Worm (Caenorhabditis elegans) whole organism, L1 larva: Measurements from ENCODE around the gene lec-5.
A peak's percentile ranks its signal among the peaks of the same experiment; 100 is the strongest.
"Not testable (repeated sequence)": the region's sequence is repeated elsewhere in the genome, so short reads cannot be mapped to it uniquely, and the experiment has no call there.

Experiments used
- C04F5.9 ChIP-seq: sonication (generic microtip); optimal IDR thresholded peaks from 2 replicates; lab custom pipeline; 2016; ENCODE audit warnings: missing genetic modification characterization, missing compliant biosample characterization
- C16A3.4 ChIP-seq: fragments of 150-350 bp; optimal IDR thresholded peaks from 2 replicates; lab custom pipeline; 2014; ENCODE audit warnings: missing biosample characterization, missing genetic modification characterization
- C34B4.2 ChIP-seq: sonication (generic microtip); optimal IDR thresholded peaks from 2 replicates; lab custom pipeline; 2017; ENCODE audit warnings: mild to moderate bottlenecking, missing genetic modification characterization, missing compliant biosample characterization
- Y116A8C.19 ChIP-seq: sonication (generic microtip); optimal IDR thresholded peaks from 2 replicates; lab custom pipeline; 2016; ENCODE audit warnings: missing compliant biosample characterization, missing genetic modification characterization, borderline replicate concordance
- alr-1 ChIP-seq: fragments of 200-800 bp; sonication (Bioruptor generic); optimal IDR thresholded peaks from 2 replicates; lab custom pipeline; 2018; ENCODE audit warnings: borderline replicate concordance, mild to moderate bottlenecking, missing genetic modification characterization, missing compliant biosample characterization
- aly-2 ChIP-seq: fragments of 150-350 bp; optimal IDR thresholded peaks from 2 replicates; lab custom pipeline; 2014; ENCODE audit warnings: missing biosample characterization, missing genetic modification characterization
- ceh-63 ChIP-seq: fragments of 200-800 bp; sonication (Bioruptor generic); optimal IDR thresholded peaks from 2 replicates; lab custom pipeline; 2018; ENCODE audit warnings: mild to moderate bottlenecking, missing genetic modification characterization, missing compliant biosample characterization
- dpl-1 ChIP-seq, 3 experiments: fragments of 150-350 bp in 2 of 3; sonication (generic microtip) in 1 of 3; optimal IDR thresholded peaks; 2 replicates each; lab custom pipeline; 2014 to 2017; ENCODE audit warnings: missing biosample characterization in 3 of 3, missing genetic modification characterization in 3 of 3, missing genetic modification reagents in 3 of 3
- dsc-1 ChIP-seq: sonication (generic microtip); optimal IDR thresholded peaks from 2 replicates; lab custom pipeline; 2016; ENCODE audit warnings: mild to moderate bottlenecking, missing genetic modification characterization, missing compliant biosample characterization
- efl-1 ChIP-seq, 4 experiments: fragments of 150-350 bp; optimal IDR thresholded peaks in 3 of 4; peaks in 1 of 4; 1 replicate in 1 of 4; 2 replicates in 3 of 4; lab custom pipeline; 2014; ENCODE audit warnings: missing biosample characterization in 2 of 4, missing genetic modification characterization in 2 of 4, missing genetic modification reagents in 2 of 4
- efl-3 ChIP-seq: fragments of 200-800 bp; sonication (Bioruptor generic); optimal IDR thresholded peaks from 2 replicates; lab custom pipeline; 2018; ENCODE audit warnings: mild to moderate bottlenecking, missing genetic modification characterization, missing compliant biosample characterization
- elt-3 ChIP-seq, 6 experiments: fragments of 150-350 bp in 1 of 6; sonication (generic microtip); optimal IDR thresholded peaks; 2 replicates each; lab custom pipeline; 2017 to 2018; ENCODE audit warnings: missing biosample characterization in 6 of 6, missing genetic modification characterization in 6 of 6, inconsistent platforms in 1 of 6
- hlh-17 ChIP-seq: fragments of 200-800 bp; sonication (Bioruptor generic); optimal IDR thresholded peaks from 2 replicates; lab custom pipeline; 2018; ENCODE audit warnings: missing genetic modification characterization, mild to moderate bottlenecking, missing compliant biosample characterization, moderate library complexity, borderline replicate concordance
- irx-1 ChIP-seq: sonication (generic microtip); optimal IDR thresholded peaks from 2 replicates; lab custom pipeline; 2016; ENCODE audit warnings: missing genetic modification characterization, missing compliant biosample characterization
- lin-14 ChIP-seq: fragments of 200-800 bp; sonication (Bioruptor generic); optimal IDR thresholded peaks from 2 replicates; lab custom pipeline; 2018; ENCODE audit warnings: mild to moderate bottlenecking, missing genetic modification characterization, moderate library complexity, missing compliant biosample characterization
- lin-35 ChIP-seq, 2 experiments: fragments of 150-350 bp; optimal IDR thresholded peaks; 2 replicates each; lab custom pipeline; 2014; ENCODE audit warnings: missing biosample characterization in 2 of 2, missing genetic modification characterization in 2 of 2, missing genetic modification reagents in 2 of 2
- lin-39 ChIP-seq: fragments of 150-350 bp; optimal IDR thresholded peaks from 2 replicates; lab custom pipeline; 2014; ENCODE audit warnings: missing biosample characterization, missing genetic modification reagents, missing genetic modification characterization
- lsy-2 ChIP-seq, 2 experiments: fragments of 150-350 bp; optimal IDR thresholded peaks; 2 replicates each; lab custom pipeline; 2014; ENCODE audit warnings: missing biosample characterization in 2 of 2, missing genetic modification characterization in 2 of 2
- mab-9 ChIP-seq: fragments of 200-800 bp; sonication (Bioruptor generic); IDR thresholded peaks from 2 replicates; pipeline ENCODE4 v1.3.6; 2022; ENCODE audit warnings: missing genetic modification reagents, missing genetic modification characterization, missing compliant biosample characterization
- mdl-1 ChIP-seq, 2 experiments: fragments of 150-350 bp; optimal IDR thresholded peaks; 2 replicates each; lab custom pipeline; 2014 to 2017; ENCODE audit warnings: missing biosample characterization in 2 of 2, missing genetic modification characterization in 2 of 2, inconsistent platforms in 1 of 2
- nhr-11 ChIP-seq: fragments of 150-350 bp; optimal IDR thresholded peaks from 2 replicates; lab custom pipeline; 2014; ENCODE audit warnings: missing biosample characterization, missing genetic modification characterization
- nhr-12 ChIP-seq: sonication (generic microtip); optimal IDR thresholded peaks from 2 replicates; lab custom pipeline; 2017; ENCODE audit warnings: missing biosample characterization, missing genetic modification characterization
- nhr-19 ChIP-seq: fragments of 200-800 bp; sonication (Bioruptor generic); conservative IDR thresholded peaks from 2 replicates; pipeline ENCODE4 v1.3.6; 2022; ENCODE audit warnings: missing genetic modification characterization, missing compliant biosample characterization
- nhr-20 ChIP-seq: sonication (generic microtip); optimal IDR thresholded peaks from 2 replicates; lab custom pipeline; 2016; ENCODE audit warnings: mild to moderate bottlenecking, missing genetic modification characterization, missing compliant biosample characterization
- nhr-237 ChIP-seq: fragments of 150-350 bp; optimal IDR thresholded peaks from 2 replicates; lab custom pipeline; 2014; ENCODE audit warnings: missing biosample characterization, missing genetic modification characterization
- nhr-28 ChIP-seq: fragments of 150-350 bp; optimal IDR thresholded peaks from 2 replicates; lab custom pipeline; 2014; ENCODE audit warnings: missing biosample characterization, missing genetic modification characterization
- nhr-47 ChIP-seq: sonication (generic microtip); optimal IDR thresholded peaks from 2 replicates; lab custom pipeline; 2016; ENCODE audit warnings: mild to moderate bottlenecking, missing genetic modification characterization, moderate library complexity, missing compliant biosample characterization
- nhr-71 ChIP-seq: sonication (generic microtip); optimal IDR thresholded peaks from 2 replicates; lab custom pipeline; 2016; ENCODE audit warnings: mild to moderate bottlenecking, missing genetic modification characterization, moderate library complexity, missing compliant biosample characterization
- pag-3 ChIP-seq: sonication (generic microtip); optimal IDR thresholded peaks from 2 replicates; lab custom pipeline; 2017; ENCODE audit warnings: missing genetic modification characterization, mild to moderate bottlenecking, missing compliant biosample characterization, antibody characterized with exemption, borderline replicate concordance; ENCODE audit not compliant: insufficient read depth
- sptf-1 ChIP-seq: fragments of 150-350 bp; optimal IDR thresholded peaks from 2 replicates; lab custom pipeline; 2014; ENCODE audit warnings: missing biosample characterization, missing genetic modification characterization
- sup-37 ChIP-seq: fragments of 200-800 bp; sonication (Bioruptor generic); optimal IDR thresholded peaks from 2 replicates; lab custom pipeline; 2018; ENCODE audit warnings: mild to moderate bottlenecking, missing genetic modification characterization, missing compliant biosample characterization
- unc-130 ChIP-seq: fragments of 150-350 bp; optimal IDR thresholded peaks from 2 replicates; lab custom pipeline; 2017; ENCODE audit warnings: missing biosample characterization, missing genetic modification characterization, inconsistent platforms
- unc-30 ChIP-seq: sonication (generic microtip); optimal IDR thresholded peaks from 2 replicates; lab custom pipeline; 2017; ENCODE audit warnings: missing biosample characterization, missing genetic modification characterization
- unc-62 ChIP-seq: fragments of 150-350 bp; optimal IDR thresholded peaks from 2 replicates; lab custom pipeline; 2014; ENCODE audit warnings: missing biosample characterization, missing genetic modification reagents, missing genetic modification characterization
- unc-86 ChIP-seq: sonication (generic microtip); optimal IDR thresholded peaks from 2 replicates; lab custom pipeline; 2016; ENCODE audit warnings: missing genetic modification characterization, missing compliant biosample characterization
- vab-15 ChIP-seq: sonication (generic microtip); optimal IDR thresholded peaks from 2 replicates; lab custom pipeline; 2017; ENCODE audit warnings: missing genotype, mild to moderate bottlenecking, missing genetic modification characterization, missing compliant biosample characterization

lec-5 gene

DNA sequence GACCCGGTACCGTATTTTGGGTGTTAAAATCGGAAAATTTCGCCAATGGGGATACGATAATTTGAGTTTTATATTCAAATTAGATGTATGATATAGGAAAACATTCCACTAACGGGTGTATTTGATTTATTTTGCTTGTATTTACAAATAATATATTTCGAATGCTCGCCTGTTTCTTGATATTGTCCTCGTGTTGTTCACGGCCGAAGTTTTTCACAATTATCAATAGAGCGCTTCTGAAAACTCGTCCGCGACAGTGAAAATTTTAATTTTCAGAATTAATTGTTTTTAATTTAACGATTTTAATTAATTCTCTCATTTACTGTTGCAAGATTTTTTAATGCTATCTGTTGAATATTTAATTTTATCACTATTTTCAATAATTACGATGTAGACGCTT, 21.2 kb downstream of the lec-5 start (continued):
- TF ChIP-seq dsc-1 = peak; percentile 47
- TF ChIP-seq pag-3 (tag; lab: Kevin White, UChicago) = no peak
- TF ChIP-seq nhr-11 (tag; lab: Kevin White, UChicago) = no peak
- TF ChIP-seq unc-86 (tag; lab: Kevin White, UChicago) = no peak
- no peak for TF ChIP-seq unc-30 (tag; lab: Kevin White, UChicago)
- TF ChIP-seq unc-62 = no peak
- peak; percentile 65 for TF ChIP-seq lin-14 (GFP tag; lab: Kevin White, UChicago)
- TF ChIP-seq mab-9 (GFP tag; lab: Robert Waterston, UW) = no peak
- no peak for TF ChIP-seq vab-15 (tag; lab: Kevin White, UChicago)
- TF ChIP-seq mdl-1 (tag; optimal IDR thresholded peaks at IDR 0.05; lab: Kevin White, UChicago) = no peak
- TF ChIP-seq, all 84 proteins: peak for 24

DNA sequence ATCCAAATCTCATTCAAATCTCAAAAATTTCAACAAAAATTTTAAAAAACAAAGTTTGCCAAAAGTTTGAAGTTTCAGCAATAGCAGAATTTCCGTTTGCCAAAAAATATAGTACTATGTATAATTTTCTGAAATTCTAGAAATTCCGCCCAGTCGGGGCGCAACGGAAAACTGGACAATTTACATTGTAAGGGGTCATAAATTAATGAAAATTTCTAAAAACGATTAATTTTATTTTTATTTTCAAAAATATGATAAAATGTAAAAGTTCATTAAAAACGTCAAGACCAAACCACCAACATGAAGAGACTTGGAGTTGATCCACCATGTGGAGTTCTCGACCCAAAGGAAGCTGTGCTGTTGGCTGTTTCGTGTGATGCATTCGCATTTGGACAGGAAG, 22.6 kb downstream of the lec-5 start, which contains the start of gene ZK1248.4:
ZK1248.4 (plus strand) TSS at position 301 of the 400 bp plus-strand sequence.
- TF ChIP-seq unc-130 (tag; lab: Kevin White, UChicago) (no peak), alr-1 (tag; lab: Kevin White, UChicago) (no peak), dsc-1 (no peak), nhr-12 (tag; lab: Kevin White, UChicago) (no peak), nhr-47 (tag; lab: Kevin White, UChicago) (no peak), sup-37 (GFP tag; lab: Kevin White, UChicago) (no peak), unc-62 (no peak), elt-3 (tag; optimal IDR thresholded peaks at IDR 0.05; lab: Kevin White, UChicago) (no peak), nhr-237 (no peak), sptf-1 (tag; lab: Kevin White, UChicago) (no peak), lsy-2 (tag; optimal IDR thresholded peaks at IDR 0.05; lab: Kevin White, UChicago) (no peak), Y116A8C.19 (tag; lab: Kevin White, UChicago) (no peak)

DNA sequence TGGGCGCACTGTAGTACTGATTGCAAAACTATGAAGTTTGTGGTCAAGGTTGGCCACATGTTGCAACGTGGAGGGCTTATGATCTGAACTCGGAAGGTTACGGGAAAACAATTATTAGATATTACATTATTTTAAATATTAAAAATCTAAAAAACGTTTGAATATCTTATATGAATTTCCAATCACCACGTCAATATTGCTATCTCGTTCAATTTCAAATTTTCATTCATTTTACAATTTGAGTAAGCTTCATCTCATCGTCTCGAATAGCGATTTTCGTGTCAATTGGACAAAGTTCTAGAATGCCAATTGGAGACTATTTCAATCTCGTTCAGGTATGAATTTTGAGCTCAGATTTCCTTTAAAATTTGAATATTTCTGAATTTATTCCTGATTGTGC, 24.6 kb downstream of the lec-5 start, which contains the start of gene ZK1248.20:
ZK1248.20 (plus strand) TSS at position 301 of the 400 bp plus-strand sequence.
- TF ChIP-seq nhr-19 (GFP tag; lab: Robert Waterston, UW) (no peak), C16A3.4 (tag; lab: Kevin White, UChicago) (no peak), efl-3 (GFP tag; lab: Kevin White, UChicago) (no peak), mdl-1 (tag; optimal IDR thresholded peaks at IDR 0.05; lab: Kevin White, UChicago) (no peak), C34B4.2 (no peak), dpl-1 (GFP tag; optimal IDR thresholded peaks at IDR 0.05; lab: Kevin White, UChicago) (no peak), nhr-20 (tag; lab: Kevin White, UChicago) (no peak), nhr-11 (tag; lab: Kevin White, UChicago) (no peak), hlh-17 (GFP tag; lab: Kevin White, UChicago) (no peak), efl-1 (optimal IDR thresholded peaks at IDR 0.05; lab: Kevin White, UChicago) (no peak), efl-1 (GFP tag; optimal IDR thresholded peaks at IDR 0.05 in 1 of 2; lab: Kevin White, UChicago) (no peak), ceh-63 (GFP tag; lab: Kevin White, UChicago) (no peak), lin-39 (tag; lab: Kevin White, UChicago) (no peak), nhr-28 (tag; lab: Kevin White, UChicago) (no peak), lin-35 (GFP tag; optimal IDR thresholded peaks at IDR 0.05; lab: Kevin White, UChicago) (no peak), C04F5.9 (tag; lab: Kevin White, UChicago) (no peak), nhr-71 (tag; lab: Kevin White, UChicago) (no peak), pag-3 (tag; lab: Kevin White, UChicago) (no peak), aly-2 (tag; lab: Kevin White, UChicago) (no peak)

DNA sequence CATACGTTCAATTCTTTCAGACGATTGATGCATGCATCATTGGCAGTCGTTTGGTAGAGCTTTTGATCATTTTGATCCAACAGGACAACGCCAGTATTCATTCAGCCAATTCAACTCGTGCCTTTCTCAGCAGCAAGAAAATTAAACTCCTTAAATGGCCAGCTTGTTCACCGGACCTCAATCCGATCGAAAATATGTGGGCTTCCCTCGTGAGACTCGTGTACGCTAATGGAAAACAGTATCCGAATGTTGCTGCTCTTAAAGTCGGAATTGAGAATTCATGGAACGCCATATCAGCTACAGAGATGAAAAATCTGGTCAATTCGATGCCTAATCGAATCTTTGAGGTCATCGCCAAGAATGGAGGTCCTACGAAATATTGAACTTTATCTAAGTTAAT, 25.5 kb downstream of the lec-5 start, which contains the start of gene wago-5:
wago-5 (minus strand) TSS at position 101 of the 400 bp plus-strand sequence.
- TF ChIP-seq nhr-19 (GFP tag; lab: Robert Waterston, UW); C16A3.4 (tag; lab: Kevin White, UChicago); irx-1: not testable (repeated sequence)
